Worm (Caenorhabditis elegans): Measurements from ENCODE around the gene C07H6.9.
"Not testable (repeated sequence)": the region's sequence is repeated elsewhere in the genome, so short reads cannot be mapped to it uniquely, and the experiment has no call there.

ce11 chrIII:7468980-7469379, 30.3 kb downstream of the C07H6.9 start, which contains the start of gene H14A12.5:
- TF ChIP-seq ceh-82 (tag; optimal IDR thresholded peaks at IDR 0.05); lin-39 (tag; optimal IDR thresholded peaks at IDR 0.05); nhr-12 (tag; optimal IDR thresholded peaks at IDR 0.05); elt-2 (tag; optimal IDR thresholded peaks at IDR 0.05); ama-1 (optimal IDR thresholded peaks at IDR 0.05); nhr-11 (tag; optimal IDR thresholded peaks at IDR 0.05); elt-1 (tag; optimal IDR thresholded peaks at IDR 0.05); skn-1 (tag; optimal IDR thresholded peaks at IDR 0.05); tbx-2 (tag; optimal IDR thresholded peaks at IDR 0.05); ztf-11 (tag; optimal IDR thresholded peaks at IDR 0.05); fos-1 (tag; optimal IDR thresholded peaks at IDR 0.05); aly-2 (tag; optimal IDR thresholded peaks at IDR 0.05); elt-3 (tag; optimal IDR thresholded peaks at IDR 0.05); nhr-77 (tag; optimal IDR thresholded peaks at IDR 0.05): not testable (repeated sequence)
